Fruit fly (Drosophila melanogaster): Measurements from ENCODE around the gene bocks.

bocks gene

DNA sequence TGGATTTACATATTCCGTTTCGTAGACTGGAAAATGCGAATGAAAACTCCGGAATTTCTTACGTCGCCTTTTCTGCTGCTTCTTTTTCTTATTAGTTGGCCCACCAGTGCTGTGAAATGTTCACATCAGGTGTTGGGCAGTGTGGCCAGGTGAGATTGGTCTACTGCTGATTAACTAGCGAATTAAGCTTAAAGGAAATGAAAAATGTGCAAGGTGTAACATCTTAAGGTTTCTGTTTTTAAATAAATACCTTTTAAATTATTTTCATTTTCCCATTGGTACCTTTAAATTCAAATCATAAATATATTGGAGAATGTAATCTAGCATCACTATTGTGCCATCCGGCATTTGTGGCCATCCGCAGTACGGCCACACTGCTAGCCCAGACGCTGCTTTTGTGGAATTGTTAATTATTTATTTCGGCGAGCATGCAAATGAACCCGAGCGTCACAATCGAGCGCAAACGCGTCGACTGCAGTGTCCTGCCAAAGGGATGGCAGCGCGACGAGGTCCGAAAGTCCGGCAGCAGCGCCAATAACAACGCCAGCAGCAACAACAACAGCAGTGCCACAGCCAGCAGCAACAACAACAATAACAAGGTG, 31.3 kb downstream of the bocks start, which contains the start of the genes AP-1mu and MBD-like (continued):
- TF ChIP-seq CG17802 (tag; optimal IDR thresholded peaks at IDR 0.05) = peak; percentile 17
- peak; percentile 27 for TF ChIP-seq Hmx (GFP tag; optimal IDR thresholded peaks at IDR 0.05)
- TF ChIP-seq phol (tag; optimal IDR thresholded peaks at IDR 0.05) = peak; percentile 75
- peak; percentile 58; the same call in 1 of the 2 replicates for TF ChIP-seq ranshi (GFP tag; IDR thresholded peaks at IDR 0.05)
- no peak for TF ChIP-seq CG1832 (GFP tag; optimal IDR thresholded peaks at IDR 0.05)
- TF ChIP-seq CG32772 (GFP tag; IDR thresholded peaks at IDR 0.05) = peak; percentile 64
- peak; percentile 97 for TF ChIP-seq CG10267 (tag; optimal IDR thresholded peaks at IDR 0.05)
- peak; percentile 89 for TF ChIP-seq gfzf (GFP tag; optimal IDR thresholded peaks at IDR 0.05)
- TF ChIP-seq gem (tag; optimal IDR thresholded peaks at IDR 0.05) = no peak
- TF ChIP-seq Gsc (GFP tag; IDR thresholded peaks at IDR 0.05) = no peak
- peak; percentile 42; the same call in 1 of the 3 replicates for TF ChIP-seq CG16813 (GFP tag; IDR thresholded peaks at IDR 0.05; ENCODE audit: partially characterized antibody)
- no peak for TF ChIP-seq aop (GFP tag; IDR thresholded peaks at IDR 0.05)
- peak; percentile 69 for TF ChIP-seq CG31441 (GFP tag; IDR thresholded peaks at IDR 0.05)
- peak; percentile 2 for TF ChIP-seq p53 (GFP tag; optimal IDR thresholded peaks at IDR 0.05)
- TF ChIP-seq HLH54F (GFP tag; optimal IDR thresholded peaks at IDR 0.05) = peak; percentile 80
- peak; percentile 65 for TF ChIP-seq Chrac-16 (GFP tag; optimal IDR thresholded peaks at IDR 0.05)
- TF ChIP-seq Atf3 (GFP tag; optimal IDR thresholded peaks at IDR 0.05) = peak; percentile 65
- TF ChIP-seq hb (GFP tag; IDR thresholded peaks at IDR 0.05; ENCODE audit: partially characterized antibody) = no peak
- peak; percentile 60 for TF ChIP-seq CG9817 (tag; optimal IDR thresholded peaks at IDR 0.05)
- no peak for TF ChIP-seq dimm (GFP tag; IDR thresholded peaks at IDR 0.05)
- peak; percentile 73 for TF ChIP-seq Abd-B (GFP tag; optimal IDR thresholded peaks at IDR 0.05)
- peak; percentile 79 for TF ChIP-seq CG12391 (tag; optimal IDR thresholded peaks at IDR 0.05)
- TF ChIP-seq CG4360 (GFP tag; IDR thresholded peaks at IDR 0.05) = peak; percentile 99
- TF ChIP-seq shn (GFP tag; optimal IDR thresholded peaks at IDR 0.05) = peak; percentile 47
- TF ChIP-seq sd (tag; optimal IDR thresholded peaks at IDR 0.05) = peak; percentile 80
- TF ChIP-seq nerfin-1 (tag; optimal IDR thresholded peaks at IDR 0.05) = peak; percentile 62
- peak; percentile 43 for TF ChIP-seq CG14667 (GFP tag; IDR thresholded peaks at IDR 0.05)
- no peak for TF ChIP-seq psq (GFP tag; optimal IDR thresholded peaks at IDR 0.05)
- no peak for TF ChIP-seq sim (GFP tag; IDR thresholded peaks at IDR 0.05)
- peak; percentile 92 for TF ChIP-seq sens (GFP tag)
- peak; percentile 64 for TF ChIP-seq BEAF-32 (GFP tag; optimal IDR thresholded peaks at IDR 0.05)
- peak; percentile 55 for TF ChIP-seq CG13624 (GFP tag; optimal IDR thresholded peaks at IDR 0.05)
- peak; percentile 44; the same call in 1 of the 3 replicates for TF ChIP-seq CG11093 (GFP tag; IDR thresholded peaks at IDR 0.05)
- peak; percentile 72 for TF ChIP-seq NfI (GFP tag; optimal IDR thresholded peaks at IDR 0.05)
- peak; percentile 50 for TF ChIP-seq pnt (GFP tag; optimal IDR thresholded peaks at IDR 0.05)
- TF ChIP-seq nau (GFP tag; optimal IDR thresholded peaks at IDR 0.05) = no peak
- peak; percentile 48 for TF ChIP-seq Myb (GFP tag; optimal IDR thresholded peaks at IDR 0.05)
- peak; percentile 83 for TF ChIP-seq YL-1 (GFP tag; optimal IDR thresholded peaks at IDR 0.05)
- TF ChIP-seq CG33557 (GFP tag; optimal IDR thresholded peaks at IDR 0.05) = peak; percentile 53
- TF ChIP-seq zfh1 (GFP tag; IDR thresholded peaks at IDR 0.05) = peak; percentile 49; the same call in 2 of the 3 replicates
- no peak for TF ChIP-seq wek (GFP tag; optimal IDR thresholded peaks at IDR 0.05)
- peak; percentile 29 for TF ChIP-seq CG12299 (tag; optimal IDR thresholded peaks at IDR 0.05)
- peak; percentile 4 for TF ChIP-seq CG7987 (GFP tag; optimal IDR thresholded peaks at IDR 0.05)
- TF ChIP-seq CG2889 (GFP tag; IDR thresholded peaks at IDR 0.05) = 0 out of 3 replicates have a peak, but pooled peaks have one; percentile 52
- TF ChIP-seq tap (tag; optimal IDR thresholded peaks at IDR 0.05) = no peak
- 0 out of 3 replicates have a peak, but pooled peaks have one; percentile 7 for TF ChIP-seq ase (GFP tag; IDR thresholded peaks at IDR 0.05)
- peak; percentile 30 for TF ChIP-seq crc (GFP tag; optimal IDR thresholded peaks at IDR 0.05)
- TF ChIP-seq CG16815 (GFP tag; optimal IDR thresholded peaks at IDR 0.05) = peak; percentile 39
- TF ChIP-seq CG2116 (GFP tag; optimal IDR thresholded peaks at IDR 0.05) = peak; percentile 72
- TF ChIP-seq HmgZ (tag; optimal IDR thresholded peaks at IDR 0.05) = peak; percentile 80

All from whole organism, embryonic.